Fruit fly (Drosophila melanogaster) whole organism, pupa: Measurements from ENCODE around the gene CG13282.

Source experiments
- CG10348 ChIP-seq: fragments of 200-800 bp; sonication (Bioruptor generic); IDR thresholded peaks from 2 replicates; pipeline ENCODE4 v1.3.6; 2022; ENCODE audit warnings: missing biosample characterization, missing genetic modification characterization
- CG12605 ChIP-seq: fragments of 200-800 bp; sonication (Bioruptor generic); IDR thresholded peaks from 2 replicates; pipeline ENCODE4 v1.3.6; 2022; ENCODE audit warnings: missing biosample characterization, missing genetic modification characterization
- CG17806 ChIP-seq: fragments of 200-800 bp; sonication (Bioruptor generic); optimal IDR thresholded peaks from 2 replicates; lab custom pipeline; 2018; ENCODE audit warnings: missing biosample characterization, mild to moderate bottlenecking, missing genetic modification characterization, moderate library complexity
- CG32121 ChIP-seq: fragments of 200-800 bp; sonication (Bioruptor generic); IDR thresholded peaks from 2 replicates; pipeline ENCODE4 v1.3.6; 2022; ENCODE audit warnings: missing biosample characterization, missing genetic modification characterization
- CG34367 ChIP-seq: fragments of 200-800 bp; sonication (Bioruptor generic); optimal IDR thresholded peaks from 2 replicates; lab custom pipeline; 2018; ENCODE audit warnings: missing biosample characterization, mild to moderate bottlenecking, missing genetic modification characterization
- CG4496 ChIP-seq: fragments of 200-800 bp; sonication (Bioruptor generic); IDR thresholded peaks from 3 replicates; pipeline ENCODE4 v1.3.6; 2022; ENCODE audit warnings: missing biosample characterization, missing genetic modification characterization
- CG8159 ChIP-seq: fragments of 200-800 bp; sonication (Bioruptor generic); optimal IDR thresholded peaks from 3 replicates; lab custom pipeline; 2018; ENCODE audit warnings: missing biosample characterization, mild to moderate bottlenecking, missing genetic modification characterization, moderate library complexity
- CG8301 ChIP-seq: fragments of 200-800 bp; sonication (Bioruptor generic); optimal IDR thresholded peaks from 2 replicates; lab custom pipeline; 2018; ENCODE audit warnings: missing biosample characterization, mild to moderate bottlenecking, missing genetic modification characterization
- CG9948 ChIP-seq: fragments of 200-800 bp; sonication (Bioruptor generic); optimal IDR thresholded peaks from 2 replicates; lab custom pipeline; 2018; ENCODE audit warnings: missing biosample characterization, mild to moderate bottlenecking, missing genetic modification characterization, moderate library complexity
- Ets98B ChIP-seq: fragments of 200-800 bp; sonication (Bioruptor generic); IDR thresholded peaks from 2 replicates; pipeline ENCODE4 v1.3.6; 2022; ENCODE audit warnings: missing biosample characterization, missing genetic modification characterization
- Pif1A ChIP-seq: fragments of 200-800 bp; sonication (Bioruptor generic); optimal IDR thresholded peaks from 3 replicates; lab custom pipeline; 2016; ENCODE audit warnings: missing biosample characterization, missing genetic modification characterization
- Pif1B ChIP-seq: fragments of 200-800 bp; sonication (Bioruptor generic); optimal IDR thresholded peaks from 3 replicates; lab custom pipeline; 2016; ENCODE audit warnings: missing biosample characterization, missing genetic modification characterization
- Snoo ChIP-seq: fragments of 200-800 bp; sonication (Bioruptor generic); optimal IDR thresholded peaks from 3 replicates; lab custom pipeline; 2017; ENCODE audit warnings: missing biosample characterization, mild to moderate bottlenecking, missing genetic modification characterization, inconsistent platforms

dm6 chr2L:16874924-16875323 lies 40.6 kb upstream of the CG13282 start:
- TF ChIP-seq CG8159 (tag; lab: Kevin White, UChicago) = no peak
- no peak for TF ChIP-seq CG34367 (tag; lab: Kevin White, UChicago)
- TF ChIP-seq CG10348 (GFP tag; lab: Robert Waterston, UW) = no peak
- TF ChIP-seq Ets98B (GFP tag; lab: Robert Waterston, UW) = peak; percentile 24; the same call in 1 of the 2 replicates
- TF ChIP-seq CG32121 (GFP tag; lab: Robert Waterston, UW) = peak; percentile 39; the same call in 1 of the 2 replicates
- peak; percentile 8 for TF ChIP-seq CG8301
- TF ChIP-seq CG12605 = no peak; the same call in 1 of the 2 replicates
- no peak for TF ChIP-seq Pif1A
- TF ChIP-seq CG4496 = 0 out of 3 replicates have a peak, but pooled peaks have one; percentile 52
- TF ChIP-seq CG9948 (tag; lab: Kevin White, UChicago) = no peak
- no peak for TF ChIP-seq Pif1B (GFP tag; lab: Kevin White, UChicago)
- TF ChIP-seq Snoo (tag; lab: Kevin White, UChicago) = no peak
- no peak for TF ChIP-seq CG17806 (tag; lab: Kevin White, UChicago)
